Fruit fly (Drosophila melanogaster): Measurements from ENCODE around the gene CG11379.

- no peak for TF ChIP-seq rn (GFP tag; IDR thresholded peaks at IDR 0.05)
- TF ChIP-seq fd96Ca (GFP tag; IDR thresholded peaks at IDR 0.05): no peak
- no peak for TF ChIP-seq CG17806 (tag; optimal IDR thresholded peaks at IDR 0.05)
- TF ChIP-seq CG13204 (GFP tag; optimal IDR thresholded peaks at IDR 0.05): no peak
- no peak for TF ChIP-seq EcR (GFP tag; optimal IDR thresholded peaks at IDR 0.05)
- TF ChIP-seq CG34367 (tag; optimal IDR thresholded peaks at IDR 0.05): no peak
- TF ChIP-seq CG12605 (GFP tag; IDR thresholded peaks at IDR 0.05): no peak
- TF ChIP-seq Pif1A (GFP tag; optimal IDR thresholded peaks at IDR 0.05): no peak
- TF ChIP-seq CG4496 (GFP tag; IDR thresholded peaks at IDR 0.05): peak; percentile 36; the same call in 1 of the 3 replicates
- peak; percentile 21; the same call in 1 of the 2 replicates for TF ChIP-seq Ets98B (GFP tag; IDR thresholded peaks at IDR 0.05)
- no peak for TF ChIP-seq Snoo (tag; optimal IDR thresholded peaks at IDR 0.05)
- no peak for TF ChIP-seq CG32121 (GFP tag; IDR thresholded peaks at IDR 0.05)
- TF ChIP-seq Pif1B (GFP tag; optimal IDR thresholded peaks at IDR 0.05): no peak
Observed at dm6 chrX:1180865-1181264, 900 bp downstream of the CG11379 start.

Measured in whole organism, pupa.